2 fruit fly cellular contexts compared by ENCODE assay signal in the genomic region with DNA sequence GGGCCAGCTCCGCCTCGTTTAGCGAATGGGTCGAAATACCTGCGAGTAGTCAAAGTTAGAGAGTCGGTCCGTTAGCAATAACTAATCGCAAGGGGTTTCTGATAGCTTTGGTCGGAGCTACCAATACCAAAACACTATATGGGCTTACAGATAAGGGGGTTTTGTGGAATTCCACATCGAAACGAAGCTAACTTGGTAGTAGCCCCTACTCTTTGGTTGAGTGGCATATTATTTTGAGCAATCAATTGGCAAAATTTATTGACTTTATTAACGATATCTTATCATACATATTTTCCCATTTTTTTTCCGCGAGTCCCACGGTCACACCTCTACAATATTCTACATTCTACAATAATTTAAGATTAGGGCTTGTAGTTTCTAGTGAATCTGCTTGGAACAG.
TF ChIP-seq lines count a peak whose summit lies in the region.

No protein-coding gene starts in this region.

- TF ChIP-seq CTCF in whole organism, embryonic (GFP tag; optimal IDR thresholded peaks at IDR 0.05; lab: Kevin White, UChicago) = no peak

TF ChIP-seq in whole organism, embryonic, 481 proteins besides CTCF, POLR2A, EP300 and RAD21:
- TF ChIP-seq CG6765 (GFP tag; optimal IDR thresholded peaks at IDR 0.05; lab: Kevin White, UChicago) (no peak), exex (tag; optimal IDR thresholded peaks at IDR 0.05; lab: Kevin White, UChicago) (peak; percentile 70), HmgZ (tag; optimal IDR thresholded peaks at IDR 0.05; lab: Kevin White, UChicago) (peak; percentile 51), CG5180 (GFP tag; optimal IDR thresholded peaks at IDR 0.05; lab: Kevin White, UChicago) (no peak), CG7357 (GFP tag; IDR thresholded peaks at IDR 0.05; lab: Robert Waterston, UW) (0 out of 3 replicates have a peak, but pooled peaks have one; percentile 18), CG10274 (GFP tag; optimal IDR thresholded peaks at IDR 0.05; lab: Kevin White, UChicago) (peak; percentile 97), CG2202 (tag; optimal IDR thresholded peaks at IDR 0.05; lab: Kevin White, UChicago) (no peak), Spps (tag; optimal IDR thresholded peaks at IDR 0.05; lab: Kevin White, UChicago) (no peak), CG13123 (GFP tag; optimal IDR thresholded peaks at IDR 0.05; lab: Kevin White, UChicago) (no peak), sug (tag; optimal IDR thresholded peaks at IDR 0.05; lab: Kevin White, UChicago) (peak; percentile 20), Doc2 (GFP tag; IDR thresholded peaks at IDR 0.05; lab: Robert Waterston, UW) (no peak), Fer1 (GFP tag; optimal IDR thresholded peaks at IDR 0.05; lab: Kevin White, UChicago) (peak; percentile 23), row (GFP tag; IDR thresholded peaks at IDR 0.05; lab: Robert Waterston, UW) (peak; percentile 35; the same call in 1 of the 3 replicates), CG34376 (GFP tag; optimal IDR thresholded peaks at IDR 0.05; lab: Kevin White, UChicago) (peak; percentile 47), GATAe (GFP tag; conservative IDR thresholded peaks at IDR 0.05; lab: Robert Waterston, UW) (peak; percentile 87), CG31441 (GFP tag; IDR thresholded peaks at IDR 0.05; lab: Robert Waterston, UW) (no peak), CG7372 (GFP tag; IDR thresholded peaks at IDR 0.05; lab: Robert Waterston, UW) (no peak), Sox102F (GFP tag; optimal IDR thresholded peaks at IDR 0.05; lab: Kevin White, UChicago) (no peak), CG10543 (GFP tag; optimal IDR thresholded peaks at IDR 0.05; lab: Kevin White, UChicago) (peak; percentile 43), MBD-R2 (GFP tag; IDR thresholded peaks at IDR 0.05; lab: Robert Waterston, UW) (0 out of 2 replicates have a peak, but pooled peaks have one; percentile 15), mirr (GFP tag; optimal IDR thresholded peaks at IDR 0.05; lab: Kevin White, UChicago) (peak; percentile 42), sd (tag; optimal IDR thresholded peaks at IDR 0.05; lab: Kevin White, UChicago) (peak; percentile 96), Med (GFP tag; lab: Kevin White, UChicago) (peak; percentile 8), ATbp (GFP tag; optimal IDR thresholded peaks at IDR 0.05; lab: Kevin White, UChicago) (no peak)

TF ChIP-seq in whole organism, wandering third instar larva, 38 proteins besides CTCF, POLR2A, EP300 and RAD21:
- TF ChIP-seq Vsx2 (GFP tag; optimal IDR thresholded peaks at IDR 0.05; lab: Kevin White, UChicago; ENCODE audit: partially characterized antibody) (no peak), Rel (GFP tag; optimal IDR thresholded peaks at IDR 0.05; lab: Kevin White, UChicago) (no peak), Rel (tag; optimal IDR thresholded peaks at IDR 0.05; lab: Kevin White, UChicago) (peak; percentile 89)
